Fruit fly (Drosophila melanogaster) whole organism, embryonic: ENCODE results near the gene AsnRS.

ENCODE experiments used
- B-H1 ChIP-seq: fragments of 200-800 bp; sonication (Bioruptor generic); IDR thresholded peaks from 3 replicates; pipeline ENCODE4 v1.3.6; 2022; ENCODE audit warnings: missing biosample characterization, missing genetic modification characterization
- Bteb2 ChIP-seq: fragments of 200-800 bp; sonication (Bioruptor generic); optimal IDR thresholded peaks from 2 replicates; lab custom pipeline; 2016; ENCODE audit warnings: missing biosample characterization, missing genetic modification characterization
- CG10209 ChIP-seq: fragments of 200-800 bp; sonication (Bioruptor generic); optimal IDR thresholded peaks from 3 replicates; lab custom pipeline; 2017; ENCODE audit warnings: missing biosample characterization, mild to moderate bottlenecking, missing genetic modification characterization, missing genetic modification reagents
- CG12219 ChIP-seq: fragments of 200-800 bp; sonication (Bioruptor generic); optimal IDR thresholded peaks from 3 replicates; lab custom pipeline; 2018; ENCODE audit warnings: missing biosample characterization, mild to moderate bottlenecking, missing genetic modification characterization
- CG15073 ChIP-seq: fragments of 200-800 bp; sonication (Bioruptor generic); optimal IDR thresholded peaks from 2 replicates; lab custom pipeline; 2016; ENCODE audit warnings: missing biosample characterization, missing genetic modification characterization
- CG1832 ChIP-seq: fragments of 200-800 bp; sonication (Bioruptor generic); optimal IDR thresholded peaks from 2 replicates; lab custom pipeline; 2017; ENCODE audit warnings: missing biosample characterization, mild to moderate bottlenecking, missing genetic modification characterization, inconsistent platforms
- CG30403 ChIP-seq: fragments of 200-800 bp; sonication (Bioruptor generic); optimal IDR thresholded peaks from 3 replicates; lab custom pipeline; 2016; ENCODE audit warnings: missing biosample characterization, missing genetic modification characterization
- CG30431 ChIP-seq: fragments of 200-800 bp; sonication (Bioruptor generic); optimal IDR thresholded peaks from 2 replicates; lab custom pipeline; 2017; ENCODE audit warnings: missing biosample characterization, missing genetic modification characterization
- CG4360 ChIP-seq: fragments of 200-800 bp; sonication (Bioruptor generic); IDR thresholded peaks from 2 replicates; pipeline ENCODE4 v1.3.6; 2022; ENCODE audit warnings: missing biosample characterization, missing genetic modification characterization
- CG6254 ChIP-seq: fragments of 200-800 bp; sonication (Bioruptor generic); optimal IDR thresholded peaks from 3 replicates; lab custom pipeline; 2017; ENCODE audit warnings: mild to moderate bottlenecking, missing biosample characterization, missing genetic modification reagents, missing genetic modification characterization
- CG7745 ChIP-seq: fragments of 200-800 bp; sonication (Bioruptor generic); optimal IDR thresholded peaks from 2 replicates; lab custom pipeline; 2018; ENCODE audit warnings: missing biosample characterization, mild to moderate bottlenecking, missing genetic modification characterization, moderate library complexity
- CG7839 ChIP-seq: fragments of 200-800 bp; sonication (Bioruptor generic); optimal IDR thresholded peaks from 3 replicates; lab custom pipeline; 2018; ENCODE audit warnings: missing biosample characterization, mild to moderate bottlenecking, missing genetic modification characterization, moderate library complexity
- CG8388 ChIP-seq: fragments of 200-800 bp; sonication (Bioruptor generic); optimal IDR thresholded peaks from 2 replicates; lab custom pipeline; 2019; ENCODE audit warnings: missing biosample characterization, mild to moderate bottlenecking, missing genetic modification characterization, moderate library complexity
- CG9727 ChIP-seq: fragments of 200-800 bp; sonication (Bioruptor generic); optimal IDR thresholded peaks from 3 replicates; lab custom pipeline; 2017; ENCODE audit warnings: missing biosample characterization, mild to moderate bottlenecking, missing genetic modification characterization
- CG9876 ChIP-seq: fragments of 200-800 bp; sonication (Bioruptor generic); optimal IDR thresholded peaks from 2 replicates; lab custom pipeline; 2016; ENCODE audit warnings: missing biosample characterization, missing genetic modification characterization
- CTCF ChIP-seq: fragments of 200-800 bp; sonication (Bioruptor generic); optimal IDR thresholded peaks from 2 replicates; lab custom pipeline; 2017; ENCODE audit warnings: missing biosample characterization, mild to moderate bottlenecking, missing genetic modification characterization, moderate library complexity
- Camta ChIP-seq: fragments of 200-800 bp; sonication (Bioruptor generic); optimal IDR thresholded peaks from 2 replicates; lab custom pipeline; 2016; ENCODE audit warnings: missing biosample characterization, missing genetic modification characterization
- Chrac-16 ChIP-seq: fragments of 200-800 bp; sonication (Bioruptor generic); optimal IDR thresholded peaks from 3 replicates; lab custom pipeline; 2016; ENCODE audit warnings: missing biosample characterization, missing genetic modification characterization
- CrebB ChIP-seq: fragments of 200-800 bp; sonication (Bioruptor generic); optimal IDR thresholded peaks from 3 replicates; lab custom pipeline; 2018; ENCODE audit warnings: missing biosample characterization, mild to moderate bottlenecking, missing genetic modification characterization
- ERR ChIP-seq: fragments of 200-800 bp; sonication (Bioruptor generic); optimal IDR thresholded peaks from 2 replicates; lab custom pipeline; 2016; ENCODE audit warnings: missing biosample characterization, missing genetic modification characterization
- Ets97D ChIP-seq: fragments of 200-800 bp; sonication (Bioruptor generic); optimal IDR thresholded peaks from 3 replicates; lab custom pipeline; 2016; ENCODE audit warnings: missing biosample characterization, missing genetic modification characterization
- GATAe ChIP-seq: fragments of 200-800 bp; sonication (Bioruptor generic); conservative IDR thresholded peaks from 2 replicates; pipeline ENCODE4 v1.3.6; 2022; ENCODE audit warnings: missing biosample characterization, missing genetic modification characterization
- Gsc ChIP-seq: fragments of 200-800 bp; sonication (Bioruptor generic); IDR thresholded peaks from 2 replicates; pipeline ENCODE4 v1.3.6; 2022; ENCODE audit warnings: missing biosample characterization, missing genetic modification characterization
- Gug ChIP-seq: fragments of 200-800 bp; sonication (Bioruptor generic); IDR thresholded peaks from 4 replicates; pipeline ENCODE4 v1.3.6; 2022; ENCODE audit warnings: missing biosample characterization, missing genetic modification characterization
- Hand ChIP-seq: fragments of 200-800 bp; sonication (Bioruptor generic); optimal IDR thresholded peaks from 2 replicates; lab custom pipeline; 2017; ENCODE audit warnings: mild to moderate bottlenecking, missing biosample characterization, missing genetic modification reagents, missing genetic modification characterization
- HmgD ChIP-seq: fragments of 200-800 bp; sonication (Bioruptor generic); optimal IDR thresholded peaks from 3 replicates; lab custom pipeline; 2016; ENCODE audit warnings: missing biosample characterization, missing genetic modification characterization
- Max ChIP-seq: fragments of 200-800 bp; sonication (Bioruptor generic); optimal IDR thresholded peaks from 2 replicates; lab custom pipeline; 2016; ENCODE audit warnings: missing biosample characterization, mild to moderate bottlenecking, missing genetic modification characterization
- NC2β ChIP-seq: fragments of 200-800 bp; sonication (Bioruptor generic); optimal IDR thresholded peaks from 2 replicates; lab custom pipeline; 2016; ENCODE audit warnings: missing biosample characterization, missing genetic modification characterization
- Poxn ChIP-seq: fragments of 200-800 bp; sonication (Bioruptor generic); IDR thresholded peaks from 2 replicates; pipeline ENCODE4 v1.3.6; 2022; ENCODE audit warnings: missing biosample characterization, missing genetic modification characterization
- Sox100B ChIP-seq: fragments of 200-800 bp; sonication (Bioruptor generic); optimal IDR thresholded peaks from 3 replicates; lab custom pipeline; 2018; ENCODE audit warnings: missing biosample characterization, mild to moderate bottlenecking, missing genetic modification characterization
- Sry-δ ChIP-seq: fragments of 200-800 bp; sonication (Bioruptor generic); optimal IDR thresholded peaks from 2 replicates; lab custom pipeline; 2016; ENCODE audit warnings: missing biosample characterization, missing genetic modification characterization
- ato ChIP-seq: fragments of 200-800 bp; sonication (Bioruptor generic); IDR thresholded peaks from 2 replicates; pipeline ENCODE4 v1.3.6; 2022; ENCODE audit warnings: missing biosample characterization, missing genetic modification characterization; ENCODE audit not compliant: partially characterized antibody
- bbx ChIP-seq: fragments of 200-800 bp; sonication (Bioruptor generic); IDR thresholded peaks from 2 replicates; pipeline ENCODE4 v1.3.6; 2022; ENCODE audit warnings: missing biosample characterization, missing genetic modification characterization; ENCODE audit not compliant: partially characterized antibody
- cad ChIP-seq: fragments of >200 bp; optimal IDR thresholded peaks from 2 replicates; lab custom pipeline; 2017; ENCODE audit warnings: missing biosample characterization, missing genetic modification characterization
- cg ChIP-seq: fragments of 200-800 bp; sonication (Bioruptor generic); optimal IDR thresholded peaks from 3 replicates; lab custom pipeline; 2019; ENCODE audit warnings: missing biosample characterization, mild to moderate bottlenecking, missing genetic modification characterization, moderate library complexity
- chif ChIP-seq, 2 experiments: fragments of 200-800 bp; sonication (Bioruptor generic); optimal IDR thresholded peaks; 3 replicates each; lab custom pipeline; 2016; ENCODE audit warnings: missing biosample characterization in 2 of 2, missing genetic modification characterization in 2 of 2
- croc ChIP-seq: fragments of 200-800 bp; sonication (Bioruptor generic); conservative IDR thresholded peaks from 3 replicates; pipeline ENCODE4 v1.3.6; 2022; ENCODE audit warnings: missing biosample characterization, missing genetic modification characterization
- dysf ChIP-seq: fragments of 200-800 bp; sonication (Bioruptor generic); IDR thresholded peaks from 3 replicates; pipeline ENCODE4 v1.3.6; 2022; ENCODE audit warnings: missing biosample characterization, missing genetic modification characterization
- fd96Cb ChIP-seq: fragments of 200-800 bp; sonication (Bioruptor generic); optimal IDR thresholded peaks from 2 replicates; lab custom pipeline; 2018; ENCODE audit warnings: missing biosample characterization, mild to moderate bottlenecking, missing genetic modification characterization, moderate library complexity
- jing ChIP-seq: fragments of 200-800 bp; sonication (Bioruptor generic); optimal IDR thresholded peaks from 2 replicates; lab custom pipeline; 2018; ENCODE audit warnings: missing biosample characterization, mild to moderate bottlenecking, missing genetic modification characterization
- nom ChIP-seq: fragments of 200-800 bp; sonication (Bioruptor generic); optimal IDR thresholded peaks from 2 replicates; lab custom pipeline; 2017; ENCODE audit warnings: missing biosample characterization, missing genetic modification characterization, mild to moderate bottlenecking, moderate library complexity, missing genetic modification reagents
- ranshi ChIP-seq: fragments of 200-800 bp; sonication (Bioruptor generic); IDR thresholded peaks from 2 replicates; pipeline ENCODE4 v1.3.6; 2022; ENCODE audit warnings: missing biosample characterization, missing genetic modification characterization
- slou ChIP-seq: fragments of 200-800 bp; sonication (Bioruptor generic); optimal IDR thresholded peaks from 3 replicates; lab custom pipeline; 2016; ENCODE audit warnings: missing biosample characterization, missing genetic modification characterization
- sob ChIP-seq: fragments of 200-800 bp; sonication (Bioruptor generic); IDR thresholded peaks from 2 replicates; pipeline ENCODE4 v1.3.6; 2022; ENCODE audit warnings: missing biosample characterization, missing genetic modification characterization
- tgo ChIP-seq: fragments of 200-800 bp; sonication (Bioruptor generic); IDR thresholded peaks from 3 replicates; pipeline ENCODE4 v1.3.6; 2022; ENCODE audit warnings: missing biosample characterization, missing genetic modification characterization
- tll ChIP-seq, 2 experiments: fragments of 200-800 bp in 1 of 2; fragments of >200 bp in 1 of 2; sonication (Bioruptor generic) in 1 of 2; optimal IDR thresholded peaks; 2 replicates each; lab custom pipeline; 2017 to 2019; ENCODE audit warnings: missing biosample characterization in 2 of 2, missing genetic modification characterization in 2 of 2, mild to moderate bottlenecking in 1 of 2, moderate library complexity in 1 of 2
- ttk ChIP-seq: fragments of 200-800 bp; sonication (Bioruptor generic); IDR thresholded peaks from 2 replicates; pipeline ENCODE4 v2.1.2; 2022; ENCODE audit warnings: missing biosample characterization, missing genetic modification characterization
- usp ChIP-seq: fragments of >200 bp; optimal IDR thresholded peaks from 2 replicates; lab custom pipeline; 2017; ENCODE audit warnings: missing biosample characterization, missing genetic modification characterization
- vfl ChIP-seq: fragments of 200-800 bp; sonication (Bioruptor generic); optimal IDR thresholded peaks from 2 replicates; lab custom pipeline; 2016; ENCODE audit warnings: missing biosample characterization, missing genetic modification characterization
- wdn ChIP-seq: fragments of 200-800 bp; sonication (Bioruptor generic); IDR thresholded peaks from 2 replicates; pipeline ENCODE4 v1.3.6; 2022; ENCODE audit warnings: missing biosample characterization, missing genetic modification characterization
- zen ChIP-seq: fragments of 200-800 bp; sonication (Bioruptor generic); optimal IDR thresholded peaks from 3 replicates; lab custom pipeline; 2018; ENCODE audit warnings: missing biosample characterization, mild to moderate bottlenecking, missing genetic modification characterization, moderate library complexity

Gene AsnRS

dm6 chr2L:19155937-19156736, 24.4 kb upstream of the AsnRS start (continued):
- TF ChIP-seq Chrac-16 (no peak), zen (tag; lab: Kevin White, UChicago) (peak; percentile 28), CG7745 (tag; lab: Kevin White, UChicago) (no peak), Gsc (GFP tag; lab: Robert Waterston, UW) (no peak), sob (GFP tag; lab: Robert Waterston, UW) (no peak), CrebB (no peak), HmgD (GFP tag; lab: Kevin White, UChicago) (no peak), CG6254 (GFP tag; lab: Kevin White, UChicago) (no peak), CG15073 (GFP tag; lab: Kevin White, UChicago) (no peak), cad (GFP tag; lab: Kevin White, UChicago) (no peak), jing (GFP tag; lab: Kevin White, UChicago) (no peak), CG30403 (GFP tag; lab: Kevin White, UChicago) (no peak), croc (GFP tag; lab: Robert Waterston, UW) (no peak), Max (GFP tag; lab: Kevin White, UChicago) (no peak), CG12219 (no peak), Gug (GFP tag; lab: Robert Waterston, UW) (no peak), CG10209 (no peak), nom (GFP tag; lab: Kevin White, UChicago) (peak; percentile 99), CTCF (GFP tag; lab: Kevin White, UChicago) (no peak), chif (GFP tag; optimal IDR thresholded peaks at IDR 0.05; lab: Kevin White, UChicago) (no peak), ato (GFP tag; lab: Robert Waterston, UW) (no peak), ttk (GFP tag; lab: Robert Waterston, UW) (no peak), GATAe (GFP tag; lab: Robert Waterston, UW) (no peak), Bteb2 (GFP tag; lab: Kevin White, UChicago) (no peak), dysf (GFP tag; lab: Robert Waterston, UW) (no peak), tgo (no peak), bbx (GFP tag; lab: Robert Waterston, UW) (no peak), CG30431 (GFP tag; lab: Kevin White, UChicago) (no peak), CG7839 (tag; lab: Kevin White, UChicago) (no peak), CG8388 (GFP tag; lab: Kevin White, UChicago) (no peak), Poxn (GFP tag; lab: Robert Waterston, UW) (no peak), ERR (GFP tag; lab: Kevin White, UChicago) (no peak), CG1832 (GFP tag; lab: Kevin White, UChicago) (no peak), usp (GFP tag; lab: Kevin White, UChicago) (no peak), fd96Cb (tag; lab: Kevin White, UChicago) (no peak), CG9727 (peak; percentile 32), slou (GFP tag; lab: Kevin White, UChicago) (no peak), CG4360 (GFP tag; lab: Robert Waterston, UW) (0 out of 2 replicates have a peak, but pooled peaks have one; percentile 9), ranshi (GFP tag; lab: Robert Waterston, UW) (no peak), NC2β (GFP tag; lab: Kevin White, UChicago) (no peak), Camta (GFP tag; lab: Kevin White, UChicago) (no peak), vfl (no peak), Hand (no peak), CG9876 (GFP tag; lab: Kevin White, UChicago) (no peak), Ets97D (GFP tag; lab: Kevin White, UChicago) (no peak), wdn (no peak), tll (GFP tag; optimal IDR thresholded peaks at IDR 0.05; lab: Kevin White, UChicago) (peak in 1 of 2 experiments; percentile 31), cg (GFP tag; lab: Kevin White, UChicago) (no peak), B-H1 (no peak), Sry-δ (GFP tag; lab: Kevin White, UChicago) (no peak), Sox100B (GFP tag; lab: Kevin White, UChicago) (no peak)
